Worm (Caenorhabditis elegans) whole organism, L4/young adult: ENCODE results near the gene btbd-10.

Source experiments
- dao-5 ChIP-seq: sonication (generic microtip); optimal IDR thresholded peaks from 2 replicates; lab custom pipeline; 2016; ENCODE audit warnings: missing genotype, missing genetic modification characterization, moderate library complexity, missing compliant biosample characterization
- him-1 ChIP-seq: sonication (generic microtip); optimal IDR thresholded peaks from 2 replicates; lab custom pipeline; 2016; ENCODE audit warnings: missing genotype, missing genetic modification reagents, missing genetic modification characterization, missing compliant biosample characterization

ce11 chrII:4881727-4882126 is 23.1 kb upstream of the btbd-10 start, which contains the start of gene gst-7:
- TF ChIP-seq dao-5 (tag; lab: Kevin White, UChicago) (no peak), him-1 (no peak)
